Fruit fly (Drosophila melanogaster) whole organism, embryonic: Measurements from ENCODE around the gene CG7601.
A peak's percentile ranks its signal among the peaks of the same experiment; 100 is the strongest.

Experiments
- Atf6 ChIP-seq: fragments of 200-800 bp; sonication (Bioruptor generic); IDR thresholded peaks from 2 replicates; pipeline ENCODE4 v1.3.6; 2022; ENCODE audit warnings: missing biosample characterization, missing genetic modification characterization
- Awh ChIP-seq: fragments of 200-800 bp; sonication (Bioruptor generic); IDR thresholded peaks from 2 replicates; pipeline ENCODE4, ENCODE4 v1.3.6; 2022; ENCODE audit warnings: missing biosample characterization, missing genetic modification characterization
- B-H2 ChIP-seq: fragments of 200-800 bp; sonication (Bioruptor generic); optimal IDR thresholded peaks from 2 replicates; lab custom pipeline; 2018; ENCODE audit warnings: missing biosample characterization, mild to moderate bottlenecking, missing genetic modification characterization
- CG11093 ChIP-seq: fragments of 200-800 bp; sonication (Bioruptor generic); IDR thresholded peaks from 3 replicates; pipeline ENCODE4 v1.3.6; 2022; ENCODE audit warnings: missing biosample characterization, missing genetic modification characterization
- CG11247 ChIP-seq: fragments of 200-800 bp; sonication (Bioruptor generic); IDR thresholded peaks from 2 replicates; pipeline ENCODE4 v1.3.6; 2022; ENCODE audit warnings: missing biosample characterization, missing genetic modification characterization
- CG11560 ChIP-seq: fragments of 200-800 bp; sonication (Bioruptor generic); IDR thresholded peaks from 3 replicates; pipeline ENCODE4 v1.3.6; 2022; ENCODE audit warnings: missing biosample characterization, missing genetic modification characterization
- CG1233 ChIP-seq: fragments of 200-800 bp; sonication (Bioruptor generic); optimal IDR thresholded peaks from 4 replicates; lab custom pipeline; 2018; ENCODE audit warnings: missing biosample characterization, mild to moderate bottlenecking, missing genetic modification characterization
- CG13624 ChIP-seq: fragments of 200-800 bp; sonication (Bioruptor generic); optimal IDR thresholded peaks from 2 replicates; lab custom pipeline; 2016; ENCODE audit warnings: missing biosample characterization, missing genetic modification characterization
- CG15696 ChIP-seq: fragments of 200-800 bp; sonication (Bioruptor generic); optimal IDR thresholded peaks from 2 replicates; lab custom pipeline; 2019; ENCODE audit warnings: missing biosample characterization, mild to moderate bottlenecking, missing genetic modification characterization, moderate library complexity
- CG1602 ChIP-seq: fragments of 200-800 bp; sonication (Bioruptor generic); optimal IDR thresholded peaks from 3 replicates; lab custom pipeline; 2016; ENCODE audit warnings: missing biosample characterization, missing genetic modification characterization
- CG34422 ChIP-seq: fragments of 200-800 bp; sonication (Bioruptor generic); IDR thresholded peaks from 3 replicates; pipeline ENCODE4 v1.3.6; 2022; ENCODE audit warnings: missing biosample characterization, missing genetic modification characterization
- CG4328 ChIP-seq: fragments of 200-800 bp; sonication (Bioruptor generic); optimal IDR thresholded peaks from 3 replicates; lab custom pipeline; 2017; ENCODE audit warnings: missing biosample characterization, missing genetic modification reagents, missing genetic modification characterization
- CG6683 ChIP-seq: fragments of 200-800 bp; sonication (Bioruptor generic); optimal IDR thresholded peaks from 2 replicates; lab custom pipeline; 2017; ENCODE audit warnings: missing biosample characterization, mild to moderate bottlenecking, missing genetic modification characterization, missing genetic modification reagents
- CG7745 ChIP-seq: fragments of 200-800 bp; sonication (Bioruptor generic); optimal IDR thresholded peaks from 2 replicates; lab custom pipeline; 2018; ENCODE audit warnings: missing biosample characterization, mild to moderate bottlenecking, missing genetic modification characterization, moderate library complexity
- CoRest ChIP-seq: fragments of 200-800 bp; sonication (Bioruptor generic); optimal IDR thresholded peaks from 3 replicates; lab custom pipeline; 2018; ENCODE audit warnings: missing biosample characterization, mild to moderate bottlenecking, missing genetic modification characterization, moderate library complexity
- Dll ChIP-seq: fragments of 200-800 bp; sonication (Bioruptor generic); IDR thresholded peaks from 4 replicates; pipeline ENCODE4 v1.3.6; 2022; ENCODE audit warnings: missing biosample characterization, missing genetic modification characterization; ENCODE audit not compliant: partially characterized antibody
- Eip74EF ChIP-seq, 2 experiments: fragments of 200-800 bp in 1 of 2; fragments of >200 bp in 1 of 2; sonication (Bioruptor generic) in 1 of 2; optimal IDR thresholded peaks; 2 replicates each; lab custom pipeline; 2017 to 2019; ENCODE audit warnings: missing biosample characterization in 2 of 2, missing genetic modification characterization in 2 of 2, mild to moderate bottlenecking in 1 of 2, moderate library complexity in 1 of 2
- Lim3 ChIP-seq: fragments of 200-800 bp; sonication (Bioruptor generic); IDR thresholded peaks from 2 replicates; pipeline ENCODE4 v1.3.6; 2022; ENCODE audit warnings: missing biosample characterization, missing genetic modification characterization
- Myb ChIP-seq: fragments of 200-800 bp; sonication (Bioruptor generic); optimal IDR thresholded peaks from 2 replicates; lab custom pipeline; 2016; ENCODE audit warnings: missing biosample characterization, missing genetic modification characterization
- Nf-YC ChIP-seq: fragments of 200-800 bp; optimal IDR thresholded peaks from 3 replicates; lab custom pipeline; 2019; ENCODE audit warnings: missing biosample characterization, mild to moderate bottlenecking, missing genetic modification characterization, moderate library complexity
- Opbp ChIP-seq: fragments of 200-800 bp; sonication (Bioruptor generic); IDR thresholded peaks from 3 replicates; pipeline ENCODE4 v1.3.6; 2022; ENCODE audit warnings: missing biosample characterization, missing genetic modification characterization; ENCODE audit not compliant: partially characterized antibody
- Optix ChIP-seq: fragments of 200-800 bp; sonication (Bioruptor generic); IDR thresholded peaks from 3 replicates; pipeline ENCODE4 v1.3.6; 2022; ENCODE audit warnings: missing biosample characterization, missing genetic modification characterization
- Scr ChIP-seq: fragments of 200-800 bp; sonication (Bioruptor generic); IDR thresholded peaks from 2 replicates; pipeline ENCODE4 v1.3.6; 2022; ENCODE audit warnings: missing biosample characterization, missing genetic modification characterization; ENCODE audit not compliant: partially characterized antibody
- Taf1 ChIP-seq: fragments of 200-800 bp; sonication (Bioruptor generic); IDR thresholded peaks from 2 replicates; pipeline ENCODE4 v1.3.6; 2022; ENCODE audit warnings: missing biosample characterization, missing genetic modification characterization
- az2 ChIP-seq: fragments of 200-800 bp; sonication (Bioruptor generic); optimal IDR thresholded peaks from 3 replicates; lab custom pipeline; 2016; ENCODE audit warnings: missing biosample characterization, missing genetic modification characterization
- cad ChIP-seq: fragments of >200 bp; optimal IDR thresholded peaks from 2 replicates; lab custom pipeline; 2017; ENCODE audit warnings: missing biosample characterization, missing genetic modification characterization
- cato ChIP-seq: fragments of 200-800 bp; sonication (Bioruptor generic); optimal IDR thresholded peaks from 2 replicates; lab custom pipeline; 2016; ENCODE audit warnings: missing biosample characterization, missing genetic modification characterization, borderline replicate concordance
- disco-r ChIP-seq: fragments of 200-800 bp; sonication (Bioruptor generic); optimal IDR thresholded peaks from 2 replicates; lab custom pipeline; 2016; ENCODE audit warnings: missing biosample characterization, missing genetic modification characterization
- ewg ChIP-seq: fragments of 200-800 bp; sonication (Bioruptor generic); optimal IDR thresholded peaks from 3 replicates; lab custom pipeline; 2017; ENCODE audit warnings: mild to moderate bottlenecking, missing biosample characterization, missing genetic modification reagents, missing genetic modification characterization
- fd64A ChIP-seq: fragments of 200-800 bp; sonication (Bioruptor generic); optimal IDR thresholded peaks from 3 replicates; lab custom pipeline; 2018; ENCODE audit warnings: missing biosample characterization, mild to moderate bottlenecking, missing genetic modification characterization
- ftz-f1 ChIP-seq: fragments of 200-800 bp; sonication (Bioruptor generic); optimal IDR thresholded peaks from 2 replicates; lab custom pipeline; 2016; ENCODE audit warnings: missing biosample characterization, missing genetic modification characterization
- fu2 ChIP-seq: fragments of 200-800 bp; sonication (Bioruptor generic); optimal IDR thresholded peaks from 2 replicates; lab custom pipeline; 2016; ENCODE audit warnings: missing biosample characterization, missing genetic modification characterization
- her ChIP-seq: fragments of 200-800 bp; sonication (Bioruptor generic); optimal IDR thresholded peaks from 2 replicates; lab custom pipeline; 2016; ENCODE audit warnings: missing biosample characterization, missing genetic modification characterization
- hkb ChIP-seq, 2 experiments: fragments of 200-800 bp in 1 of 2; fragments of >200 bp in 1 of 2; sonication (Bioruptor generic) in 1 of 2; IDR thresholded peaks in 1 of 2; optimal IDR thresholded peaks in 1 of 2; 2 replicates each; pipeline versions ENCODE4 v1.3.6 to Lab custom; 2017 to 2022; ENCODE audit warnings: missing biosample characterization in 1 of 2, missing genetic modification characterization in 1 of 2
- knrl ChIP-seq: fragments of 200-800 bp; sonication (Bioruptor generic); IDR thresholded peaks from 3 replicates; pipeline ENCODE4 v1.3.6; 2022; ENCODE audit warnings: missing biosample characterization, missing genetic modification characterization; ENCODE audit not compliant: partially characterized antibody
- lov ChIP-seq, 2 experiments: fragments of 200-800 bp in 1 of 2; fragments of >200 bp in 1 of 2; sonication (Bioruptor generic) in 1 of 2; IDR thresholded peaks in 1 of 2; optimal IDR thresholded peaks in 1 of 2; 2 replicates in 1 of 2; 3 replicates in 1 of 2; pipeline versions ENCODE4 v1.3.6 to Lab custom; 2017 to 2022; ENCODE audit warnings: missing biosample characterization in 1 of 2, missing genetic modification characterization in 1 of 2
- mld ChIP-seq: fragments of 200-800 bp; sonication (Bioruptor generic); IDR thresholded peaks from 3 replicates; pipeline ENCODE4 v1.3.6; 2022; ENCODE audit warnings: missing biosample characterization, missing genetic modification characterization; ENCODE audit not compliant: partially characterized antibody
- nerfin-1 ChIP-seq: fragments of 200-800 bp; sonication (Bioruptor generic); optimal IDR thresholded peaks from 3 replicates; lab custom pipeline; 2019; ENCODE audit warnings: missing biosample characterization, mild to moderate bottlenecking, missing genetic modification characterization, moderate library complexity
- pfk ChIP-seq: fragments of 200-800 bp; sonication (Bioruptor generic); optimal IDR thresholded peaks from 2 replicates; lab custom pipeline; 2018; ENCODE audit warnings: missing biosample characterization, mild to moderate bottlenecking, missing genetic modification characterization, moderate library complexity
- pita ChIP-seq: fragments of 200-800 bp; sonication (Bioruptor generic); optimal IDR thresholded peaks from 2 replicates; lab custom pipeline; 2017; ENCODE audit warnings: missing biosample characterization, mild to moderate bottlenecking, missing genetic modification characterization
- prd ChIP-seq, 3 experiments: fragments of >200 bp in 2 of 3; fragments of 200-800 bp in 1 of 3; sonication (Bioruptor generic) in 1 of 3; optimal IDR thresholded peaks in 2 of 3; IDR thresholded peaks in 1 of 3; 2 replicates in 2 of 3; 3 replicates in 1 of 3; pipeline versions ENCODE4 v1.3.6 to Lab custom; 2017 to 2022; ENCODE audit warnings: missing biosample characterization in 1 of 3, missing genetic modification characterization in 1 of 3
- sens ChIP-seq: fragments of 200-800 bp; sonication (Bioruptor generic); peaks from one replicate; lab custom pipeline; 2016; ENCODE audit warnings: missing biosample characterization, missing genetic modification characterization
- shn ChIP-seq: fragments of 200-800 bp; sonication (Bioruptor generic); optimal IDR thresholded peaks from 3 replicates; lab custom pipeline; 2016; ENCODE audit warnings: missing biosample characterization, missing genetic modification characterization
- sug ChIP-seq: fragments of 200-800 bp; optimal IDR thresholded peaks from 2 replicates; lab custom pipeline; 2019; ENCODE audit warnings: missing biosample characterization, mild to moderate bottlenecking, missing genetic modification characterization, moderate library complexity
- tin ChIP-seq: fragments of 200-800 bp; sonication (Bioruptor generic); optimal IDR thresholded peaks from 3 replicates; lab custom pipeline; 2016; ENCODE audit warnings: missing biosample characterization, missing genetic modification characterization
- tll ChIP-seq, 2 experiments: fragments of 200-800 bp in 1 of 2; fragments of >200 bp in 1 of 2; sonication (Bioruptor generic) in 1 of 2; optimal IDR thresholded peaks; 2 replicates each; lab custom pipeline; 2017 to 2019; ENCODE audit warnings: missing biosample characterization in 2 of 2, missing genetic modification characterization in 2 of 2, mild to moderate bottlenecking in 1 of 2, moderate library complexity in 1 of 2
- vnd ChIP-seq: fragments of 200-800 bp; sonication (Bioruptor generic); IDR thresholded peaks from 3 replicates; pipeline ENCODE4 v1.3.6; 2022; ENCODE audit warnings: missing biosample characterization, missing genetic modification characterization; ENCODE audit not compliant: partially characterized antibody
- zen2 ChIP-seq: fragments of 200-800 bp; sonication (Bioruptor generic); IDR thresholded peaks from 3 replicates; pipeline ENCODE4 v1.3.6; 2022; ENCODE audit warnings: missing biosample characterization, missing genetic modification characterization; ENCODE audit not compliant: partially characterized antibody

Gene CG7601

DNA sequence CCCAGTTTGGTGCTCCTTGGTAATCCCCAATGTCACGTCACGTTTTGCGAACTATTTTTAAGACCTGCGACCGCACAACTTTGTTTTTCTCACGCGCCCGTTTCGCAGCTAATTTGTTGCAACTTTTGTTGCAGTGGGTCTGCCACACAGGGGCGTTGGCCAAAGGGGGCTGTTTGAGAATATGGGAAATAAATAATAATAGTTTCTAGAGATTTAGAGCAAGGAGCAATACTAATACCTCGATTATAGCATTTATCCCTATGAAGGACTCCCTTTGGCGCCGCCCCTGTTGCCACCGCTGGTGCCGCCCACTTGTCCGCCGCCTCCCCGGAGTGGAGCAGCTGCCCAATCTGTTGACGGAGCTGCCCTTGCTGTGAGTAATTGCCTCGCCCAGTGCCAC is 18.7 kb upstream of the CG7601 start (continued):
- TF ChIP-seq CG15696 (no peak), ewg (GFP tag; lab: Kevin White, UChicago) (peak; percentile 17), pfk (GFP tag; lab: Kevin White, UChicago) (no peak), cato (GFP tag; lab: Kevin White, UChicago) (no peak), CG34422 (GFP tag; lab: Robert Waterston, UW) (0 out of 3 replicates have a peak, but pooled peaks have one; percentile 29), Optix (peak; percentile 25; the same call in 1 of the 3 replicates), Nf-YC (tag; lab: Kevin White, UChicago) (no peak), CG6683 (GFP tag; lab: Kevin White, UChicago) (no peak), nerfin-1 (tag; lab: Kevin White, UChicago) (no peak), hkb (optimal IDR thresholded peaks at IDR 0.05; lab: Kevin White, UChicago) (no peak), hkb (GFP tag; IDR thresholded peaks at IDR 0.05; lab: Robert Waterston, UW) (0 out of 2 replicates have a peak, but pooled peaks have one; percentile 14), CG11093 (no peak), Eip74EF (GFP tag; optimal IDR thresholded peaks at IDR 0.05; lab: Kevin White, UChicago) (no peak), CG4328 (GFP tag; lab: Kevin White, UChicago) (no peak), lov (optimal IDR thresholded peaks at IDR 0.05; lab: Kevin White, UChicago) (no peak), lov (GFP tag; IDR thresholded peaks at IDR 0.05; lab: Robert Waterston, UW) (no peak), shn (GFP tag; lab: Kevin White, UChicago) (no peak), fu2 (GFP tag; lab: Kevin White, UChicago) (no peak), disco-r (GFP tag; lab: Kevin White, UChicago) (no peak), vnd (GFP tag; lab: Robert Waterston, UW) (no peak), CoRest (tag; lab: Kevin White, UChicago) (no peak), mld (GFP tag; lab: Robert Waterston, UW) (no peak), fd64A (GFP tag; lab: Kevin White, UChicago) (no peak), sug (tag; lab: Kevin White, UChicago) (no peak), CG11247 (no peak), Atf6 (GFP tag; lab: Robert Waterston, UW) (no peak), Taf1 (GFP tag; lab: Robert Waterston, UW) (no peak), Scr (GFP tag; lab: Robert Waterston, UW) (no peak), az2 (GFP tag; lab: Kevin White, UChicago) (peak; percentile 10), Myb (GFP tag; lab: Kevin White, UChicago) (no peak), CG7745 (no peak), ftz-f1 (GFP tag; lab: Kevin White, UChicago) (no peak), her (no peak), CG11560 (tag; lab: Robert Waterston, UW) (0 out of 3 replicates have a peak, but pooled peaks have one; percentile 35), zen2 (GFP tag; lab: Robert Waterston, UW) (no peak), prd (optimal IDR thresholded peaks at IDR 0.05; lab: Kevin White, UChicago) (no peak), prd (GFP tag; IDR thresholded peaks at IDR 0.05; lab: Robert Waterston, UW) (peak; percentile 46; the same call in 1 of the 3 replicates), B-H2 (GFP tag; lab: Kevin White, UChicago) (no peak), sens (GFP tag; lab: Kevin White, UChicago) (peak; percentile 73), Lim3 (GFP tag; lab: Robert Waterston, UW) (no peak), Opbp (GFP tag; lab: Robert Waterston, UW) (no peak), CG13624 (GFP tag; lab: Kevin White, UChicago) (no peak), CG1602 (GFP tag; lab: Kevin White, UChicago) (no peak), pita (no peak), tll (GFP tag; optimal IDR thresholded peaks at IDR 0.05; lab: Kevin White, UChicago) (no peak), tin (GFP tag; lab: Kevin White, UChicago) (peak; percentile 23), Awh (GFP tag; lab: Robert Waterston, UW) (peak; percentile 45; the same call in 1 of the 2 replicates), knrl (GFP tag; lab: Robert Waterston, UW) (no peak), CG1233 (GFP tag; lab: Kevin White, UChicago) (no peak), cad (GFP tag; lab: Kevin White, UChicago) (no peak), Dll (GFP tag; lab: Robert Waterston, UW) (no peak)
